Worm (Caenorhabditis elegans) whole organism, young adult: ENCODE results near the gene M05D6.8.
A peak's percentile ranks its signal among the peaks of the same experiment; 100 is the strongest.

Source experiments
- B0261.1 ChIP-seq: sonication (generic microtip); optimal IDR thresholded peaks from 2 replicates; lab custom pipeline; 2016; ENCODE audit warnings: mild to moderate bottlenecking, missing genetic modification characterization, moderate library complexity, missing compliant biosample characterization
- B0336.3 ChIP-seq: fragments of 200-800 bp; sonication (Bioruptor generic); IDR thresholded peaks from 2 replicates; pipeline ENCODE4 v1.3.6; 2022; ENCODE audit warnings: missing genetic modification characterization, missing compliant biosample characterization
- C17E4.6 ChIP-seq: fragments of 200-800 bp; sonication (Bioruptor generic); IDR thresholded peaks from 2 replicates; pipeline ENCODE4 v1.3.6; 2022; ENCODE audit warnings: missing genetic modification reagents, missing genetic modification characterization, missing compliant biosample characterization
- F22D6.2 ChIP-seq: sonication (generic microtip); optimal IDR thresholded peaks from 2 replicates; lab custom pipeline; 2016; ENCODE audit warnings: mild to moderate bottlenecking, missing genetic modification characterization, missing compliant biosample characterization
- F33H1.4 ChIP-seq: fragments of 200-800 bp; sonication (Bioruptor generic); IDR thresholded peaks from 2 replicates; pipeline ENCODE4 v1.3.6; 2022; ENCODE audit warnings: missing genetic modification reagents, missing genetic modification characterization, missing compliant biosample characterization
- F52B5.7 ChIP-seq: sonication (generic microtip); optimal IDR thresholded peaks from 2 replicates; lab custom pipeline; 2016; ENCODE audit warnings: mild to moderate bottlenecking, missing genetic modification characterization, missing compliant biosample characterization
- F55B11.4 ChIP-seq: sonication (generic microtip); optimal IDR thresholded peaks from 2 replicates; lab custom pipeline; 2016; ENCODE audit warnings: missing compliant biosample characterization, missing genetic modification characterization, borderline replicate concordance; ENCODE audit not compliant: insufficient read depth
- T26A5.8 ChIP-seq: sonication (generic microtip); optimal IDR thresholded peaks from 2 replicates; lab custom pipeline; 2016; ENCODE audit warnings: missing genetic modification characterization, missing compliant biosample characterization
- Y67H2A.10 ChIP-seq: fragments of 200-800 bp; sonication (Bioruptor generic); conservative IDR thresholded peaks from 2 replicates; pipeline ENCODE4 v1.3.6; 2022; ENCODE audit warnings: missing genetic modification reagents, missing genetic modification characterization, missing compliant biosample characterization
- Y79H2A.3 ChIP-seq: fragments of 200-800 bp; sonication (Bioruptor generic); conservative IDR thresholded peaks from 2 replicates; pipeline ENCODE4 v1.3.6; 2022; ENCODE audit warnings: missing genetic modification reagents, missing genetic modification characterization, missing compliant biosample characterization
- ZK185.1 ChIP-seq: sonication (generic microtip); optimal IDR thresholded peaks from 2 replicates; lab custom pipeline; 2016; ENCODE audit warnings: mild to moderate bottlenecking, missing genetic modification characterization, missing compliant biosample characterization; ENCODE audit not compliant: poor library complexity, severe bottlenecking
- ama-1 ChIP-seq, 3 experiments: fragments of 150-350 bp in 1 of 3; sonication (generic microtip) in 2 of 3; optimal IDR thresholded peaks; 2 replicates each; lab custom pipeline; 2014 to 2018; ENCODE audit warnings: missing biosample characterization in 2 of 3, missing genetic modification characterization in 2 of 3, missing genetic modification reagents in 2 of 3
- atf-7 ChIP-seq: sonication (generic microtip); optimal IDR thresholded peaks from 2 replicates; lab custom pipeline; 2017; ENCODE audit warnings: mild to moderate bottlenecking, missing genetic modification characterization, missing compliant biosample characterization
- ceh-79 ChIP-seq: sonication (generic microtip); optimal IDR thresholded peaks from 2 replicates; lab custom pipeline; 2017; ENCODE audit warnings: mild to moderate bottlenecking, missing genetic modification characterization, missing compliant biosample characterization
- ceh-91 ChIP-seq: fragments of 200-800 bp; sonication (Bioruptor generic); IDR thresholded peaks from 2 replicates; pipeline ENCODE4 v1.3.6; 2022; ENCODE audit warnings: missing genetic modification reagents, missing genetic modification characterization, missing compliant biosample characterization
- chd-7 ChIP-seq: sonication (generic microtip); optimal IDR thresholded peaks from 2 replicates; lab custom pipeline; 2016; ENCODE audit warnings: mild to moderate bottlenecking, missing genetic modification characterization, moderate library complexity, missing compliant biosample characterization
- die-1 ChIP-seq: sonication (generic microtip); optimal IDR thresholded peaks from 2 replicates; lab custom pipeline; 2016; ENCODE audit warnings: missing genotype, mild to moderate bottlenecking, missing genetic modification characterization, missing compliant biosample characterization
- dpff-1 ChIP-seq: sonication (generic microtip); optimal IDR thresholded peaks from 2 replicates; lab custom pipeline; 2017; ENCODE audit warnings: mild to moderate bottlenecking, missing genetic modification characterization, missing compliant biosample characterization
- ets-4 ChIP-seq: fragments of 200-800 bp; sonication (Bioruptor generic); optimal IDR thresholded peaks from 2 replicates; lab custom pipeline; 2018; ENCODE audit warnings: mild to moderate bottlenecking, missing genetic modification characterization, missing compliant biosample characterization
- fkh-3 ChIP-seq: sonication (generic microtip); optimal IDR thresholded peaks from 2 replicates; lab custom pipeline; 2016; ENCODE audit warnings: mild to moderate bottlenecking, missing genetic modification characterization, missing compliant biosample characterization
- gei-17 ChIP-seq: fragments of 200-800 bp; sonication (Bioruptor generic); optimal IDR thresholded peaks from 2 replicates; lab custom pipeline; 2018; ENCODE audit warnings: mild to moderate bottlenecking, missing genetic modification characterization, missing compliant biosample characterization
- hlh-12 ChIP-seq: sonication (generic microtip); optimal IDR thresholded peaks from 2 replicates; lab custom pipeline; 2016; ENCODE audit warnings: missing genetic modification characterization, missing compliant biosample characterization
- hmg-1.2 ChIP-seq: fragments of 200-800 bp; sonication (Bioruptor generic); IDR thresholded peaks from 2 replicates; pipeline ENCODE4 v1.3.6; 2022; ENCODE audit warnings: missing genetic modification reagents, missing genetic modification characterization, missing compliant biosample characterization
- hmg-20 ChIP-seq: fragments of 200-800 bp; sonication (Bioruptor generic); IDR thresholded peaks from 2 replicates; pipeline ENCODE4 v1.3.6; 2022; ENCODE audit warnings: missing genetic modification reagents, missing genetic modification characterization, missing compliant biosample characterization
- lag-1 ChIP-seq: fragments of 200-800 bp; sonication (Bioruptor generic); IDR thresholded peaks from 2 replicates; pipeline ENCODE4 v1.3.6; 2022; ENCODE audit warnings: missing genetic modification reagents, missing genetic modification characterization, missing compliant biosample characterization
- lin-26 ChIP-seq: fragments of 200-800 bp; sonication (Bioruptor generic); IDR thresholded peaks from 2 replicates; pipeline ENCODE4 v1.3.6; 2022; ENCODE audit warnings: missing genetic modification reagents, missing genetic modification characterization, missing compliant biosample characterization
- lin-35 ChIP-seq, 3 experiments: fragments of 150-350 bp in 2 of 3; sonication (generic microtip) in 1 of 3; optimal IDR thresholded peaks; 2 replicates each; lab custom pipeline; 2014 to 2018; ENCODE audit warnings: missing biosample characterization in 3 of 3, missing genetic modification characterization in 3 of 3, missing genetic modification reagents in 3 of 3
- lin-40 ChIP-seq: sonication (generic microtip); optimal IDR thresholded peaks from 2 replicates; lab custom pipeline; 2016; ENCODE audit warnings: missing genetic modification characterization, mild to moderate bottlenecking, missing compliant biosample characterization, missing genotype, missing genetic modification reagents
- lin-54 ChIP-seq: fragments of 200-800 bp; sonication (Bioruptor generic); optimal IDR thresholded peaks from 2 replicates; lab custom pipeline; 2018; ENCODE audit warnings: mild to moderate bottlenecking, missing genetic modification characterization, missing compliant biosample characterization
- lsy-27 ChIP-seq: sonication (generic microtip); optimal IDR thresholded peaks from 2 replicates; lab custom pipeline; 2017; ENCODE audit warnings: missing genetic modification characterization, mild to moderate bottlenecking, missing compliant biosample characterization, antibody characterized with exemption, missing genotype, borderline replicate concordance; ENCODE audit not compliant: insufficient read depth
- madf-6 ChIP-seq: fragments of 200-800 bp; sonication (Bioruptor generic); IDR thresholded peaks from 2 replicates; pipeline ENCODE4 v1.3.6; 2022; ENCODE audit warnings: missing genetic modification reagents, missing genetic modification characterization, missing compliant biosample characterization
- madf-8 ChIP-seq: fragments of 200-800 bp; sonication (Bioruptor generic); conservative IDR thresholded peaks from 2 replicates; pipeline ENCODE4 v1.3.6; 2022; ENCODE audit warnings: missing genetic modification reagents, missing genetic modification characterization, missing compliant biosample characterization
- mes-4 ChIP-seq: sonication (generic microtip); optimal IDR thresholded peaks from 2 replicates; lab custom pipeline; 2016; ENCODE audit warnings: missing genotype, missing genetic modification characterization, missing compliant biosample characterization
- nfya-2 ChIP-seq: fragments of 200-800 bp; sonication (Bioruptor generic); IDR thresholded peaks from 2 replicates; pipeline ENCODE4 v1.3.6; 2022; ENCODE audit warnings: missing genetic modification reagents, missing genetic modification characterization, missing compliant biosample characterization
- nhr-120 ChIP-seq: fragments of 200-800 bp; sonication (Bioruptor generic); IDR thresholded peaks from 2 replicates; pipeline ENCODE4 v1.3.6; 2022; ENCODE audit warnings: missing genetic modification characterization, missing compliant biosample characterization
- nhr-80 ChIP-seq: sonication (generic microtip); optimal IDR thresholded peaks from 2 replicates; lab custom pipeline; 2016; ENCODE audit warnings: missing genetic modification characterization, missing compliant biosample characterization
- rcor-1 ChIP-seq: fragments of 200-800 bp; sonication (Bioruptor generic); IDR thresholded peaks from 2 replicates; pipeline ENCODE4 v1.3.6; 2022; ENCODE audit warnings: missing genetic modification reagents, missing genetic modification characterization, missing compliant biosample characterization
- repo-1 ChIP-seq: sonication (generic microtip); optimal IDR thresholded peaks from 2 replicates; lab custom pipeline; 2017; ENCODE audit warnings: mild to moderate bottlenecking, missing genetic modification characterization, missing compliant biosample characterization
- sdz-38 ChIP-seq: sonication (generic microtip); optimal IDR thresholded peaks from 2 replicates; lab custom pipeline; 2016; ENCODE audit warnings: missing genotype, missing genetic modification characterization, missing compliant biosample characterization
- snpc-3.4 ChIP-seq: sonication (generic microtip); optimal IDR thresholded peaks from 2 replicates; lab custom pipeline; 2017; ENCODE audit warnings: missing genetic modification characterization, mild to moderate bottlenecking, missing compliant biosample characterization, antibody characterized with exemption, moderate library complexity, missing genotype, missing genetic modification reagents
- tbx-9 ChIP-seq: sonication (generic microtip); optimal IDR thresholded peaks from 2 replicates; lab custom pipeline; 2016; ENCODE audit warnings: borderline replicate concordance, missing genetic modification characterization, inconsistent platforms, missing compliant biosample characterization
- xnd-1 ChIP-seq: sonication (generic microtip); optimal IDR thresholded peaks from 2 replicates; lab custom pipeline; 2016; ENCODE audit warnings: missing genotype, missing genetic modification reagents, missing genetic modification characterization, missing compliant biosample characterization
- zim-3 ChIP-seq: sonication (generic microtip); optimal IDR thresholded peaks from 2 replicates; lab custom pipeline; 2017; ENCODE audit warnings: mild to moderate bottlenecking, missing genetic modification characterization, moderate library complexity, missing compliant biosample characterization
- ztf-22 ChIP-seq: fragments of 200-800 bp; sonication (Bioruptor generic); optimal IDR thresholded peaks from 2 replicates; lab custom pipeline; 2018; ENCODE audit warnings: mild to moderate bottlenecking, missing genetic modification characterization, moderate library complexity, missing compliant biosample characterization
- ztf-25 ChIP-seq: fragments of 200-800 bp; sonication (Bioruptor generic); IDR thresholded peaks from 2 replicates; pipeline ENCODE4 v1.3.6; 2022; ENCODE audit warnings: missing genetic modification reagents, missing genetic modification characterization, missing compliant biosample characterization
- ztf-26 ChIP-seq: sonication (generic microtip); optimal IDR thresholded peaks from 2 replicates; lab custom pipeline; 2017; ENCODE audit warnings: missing genetic modification characterization, missing compliant biosample characterization
- ztf-28 ChIP-seq: fragments of 200-800 bp; sonication (Bioruptor generic); IDR thresholded peaks from 2 replicates; pipeline ENCODE4 v1.3.6; 2022; ENCODE audit warnings: missing genetic modification reagents, missing genetic modification characterization, missing compliant biosample characterization
- ztf-6 ChIP-seq: fragments of 200-800 bp; sonication (Bioruptor generic); IDR thresholded peaks from 2 replicates; pipeline ENCODE4 v1.3.6; 2022; ENCODE audit warnings: missing genetic modification reagents, missing genetic modification characterization, missing compliant biosample characterization

M05D6.8 gene

ce11 chrII:8441519-8441918, 29.5 kb downstream of the M05D6.8 start:
- TF ChIP-seq chd-7 (tag; lab: Kevin White, UChicago) (peak; percentile 61), lin-35 (GFP tag; optimal IDR thresholded peaks at IDR 0.05; lab: Kevin White, UChicago) (peak in 1 of 3 experiments; percentile 56), hlh-12 (tag; lab: Kevin White, UChicago) (peak; percentile 55), ztf-6 (GFP tag; lab: Robert Waterston, UW) (peak; percentile 65; the same call in 1 of the 2 replicates), ZK185.1 (peak; percentile 66), Y79H2A.3 (0 out of 2 replicates have a peak, but pooled peaks have one; percentile 28), sdz-38 (tag; lab: Kevin White, UChicago) (peak; percentile 27), dpff-1 (peak; percentile 87), B0336.3 (GFP tag; lab: Robert Waterston, UW) (no peak), ceh-91 (GFP tag; lab: Robert Waterston, UW) (no peak), ztf-25 (peak; percentile 86; the same call in 1 of the 2 replicates), ceh-79 (tag; lab: Kevin White, UChicago) (peak; percentile 87), lag-1 (GFP tag; lab: Robert Waterston, UW) (no peak), ztf-22 (GFP tag; lab: Kevin White, UChicago) (peak; percentile 45), ama-1 (optimal IDR thresholded peaks at IDR 0.05; lab: Kevin White, UChicago) (no peak), ama-1 (GFP tag; optimal IDR thresholded peaks at IDR 0.05; lab: Kevin White, UChicago) (peak; percentile 87 to 91), hmg-20 (0 out of 2 replicates have a peak, but pooled peaks have one; percentile 65), mes-4 (tag; lab: Kevin White, UChicago) (peak; percentile 88), lsy-27 (tag; lab: Kevin White, UChicago) (no peak), rcor-1 (GFP tag; lab: Robert Waterston, UW) (peak; percentile 73), ets-4 (GFP tag; lab: Kevin White, UChicago) (no peak), hmg-1.2 (GFP tag; lab: Robert Waterston, UW) (peak; percentile 73), xnd-1 (tag; lab: Kevin White, UChicago) (no peak), lin-26 (GFP tag; lab: Robert Waterston, UW) (peak; percentile 98), nfya-2 (no peak), Y67H2A.10 (GFP tag; lab: Robert Waterston, UW) (no peak), madf-8 (GFP tag; lab: Robert Waterston, UW) (no peak; the same call in 1 of the 2 replicates), gei-17 (GFP tag; lab: Kevin White, UChicago) (no peak), ztf-26 (no peak), nhr-120 (peak; percentile 98), snpc-3.4 (tag; lab: Kevin White, UChicago) (peak; percentile 92), fkh-3 (peak; percentile 76), tbx-9 (peak; percentile 95), T26A5.8 (tag; lab: Kevin White, UChicago) (peak; percentile 97), madf-6 (GFP tag; lab: Robert Waterston, UW) (peak; percentile 73), die-1 (peak; percentile 97), B0261.1 (peak; percentile 75), C17E4.6 (GFP tag; lab: Robert Waterston, UW) (peak; percentile 50; the same call in 1 of the 2 replicates), F52B5.7 (tag; lab: Kevin White, UChicago) (peak; percentile 93), zim-3 (tag; lab: Kevin White, UChicago) (peak; percentile 43), lin-40 (no peak), nhr-80 (tag; lab: Kevin White, UChicago) (peak; percentile 14), repo-1 (tag; lab: Kevin White, UChicago) (peak; percentile 84), F22D6.2 (tag; lab: Kevin White, UChicago) (peak; percentile 39), lin-54 (GFP tag; lab: Kevin White, UChicago) (peak; percentile 66), F33H1.4 (peak; percentile 49), F55B11.4 (peak; percentile 15), atf-7 (tag; lab: Kevin White, UChicago) (peak; percentile 61), ztf-28 (GFP tag; lab: Robert Waterston, UW) (0 out of 2 replicates have a peak, but pooled peaks have one; percentile 25)
